Worm (Caenorhabditis elegans): ENCODE results near the gene lit-1.

Gene lit-1

ce11 chrIII:13694048-13694447, 7.7 kb upstream of the lit-1 start (continued):
- TF ChIP-seq F22D6.2 (tag; optimal IDR thresholded peaks at IDR 0.05) (no peak), T07F8.4 (tag; optimal IDR thresholded peaks at IDR 0.05) (no peak), nhr-80 (tag; optimal IDR thresholded peaks at IDR 0.05) (peak; percentile 71), lin-26 (GFP tag; IDR thresholded peaks at IDR 0.05) (no peak), mxl-1 (tag; optimal IDR thresholded peaks at IDR 0.05) (no peak), mcd-1 (GFP tag; IDR thresholded peaks at IDR 0.05) (peak; percentile 44), cebp-1 (GFP tag; IDR thresholded peaks at IDR 0.05) (no peak), cebp-1 (tag; optimal IDR thresholded peaks at IDR 0.05) (peak; percentile 63), tbp1 (GFP tag; optimal IDR thresholded peaks at IDR 0.05) (peak; percentile 47), zfh-2 (GFP tag; conservative IDR thresholded peaks at IDR 0.05) (no peak), chd-7 (tag; optimal IDR thresholded peaks at IDR 0.05) (peak; percentile 43), bed-2 (GFP tag; IDR thresholded peaks at IDR 0.05) (no peak; the same call in 1 of the 2 replicates), Y53G8AR.9 (GFP tag; conservative IDR thresholded peaks at IDR 0.05) (no peak), hrde-1 (tag; optimal IDR thresholded peaks at IDR 0.05; ENCODE audit: borderline replicate concordance) (peak; percentile 31), lin-54 (GFP tag; optimal IDR thresholded peaks at IDR 0.05) (peak; percentile 25), lir-1 (GFP tag; conservative IDR thresholded peaks at IDR 0.05) (no peak), pha-4 (tag; optimal IDR thresholded peaks at IDR 0.05) (peak; percentile 4), Y67H2A.10 (GFP tag; conservative IDR thresholded peaks at IDR 0.05) (no peak), nhr-27 (tag; optimal IDR thresholded peaks at IDR 0.05) (no peak), ceh-79 (tag; optimal IDR thresholded peaks at IDR 0.05) (no peak), sdz-38 (tag; optimal IDR thresholded peaks at IDR 0.05) (no peak), pbrm-1 (GFP tag; IDR thresholded peaks at IDR 0.05) (0 out of 2 replicates have a peak, but pooled peaks have one; percentile 39), nfya-1 (tag; optimal IDR thresholded peaks at IDR 0.05; ENCODE audit: borderline replicate concordance, insufficient read depth) (no peak), xnd-1 (tag; optimal IDR thresholded peaks at IDR 0.05) (no peak), madf-10 (tag; optimal IDR thresholded peaks at IDR 0.05) (peak; percentile 57), attf-6 (GFP tag; IDR thresholded peaks at IDR 0.05) (no peak), snpc-1.1 (tag; optimal IDR thresholded peaks at IDR 0.05; ENCODE audit: insufficient read depth) (no peak), nfyb-1 (GFP tag; IDR thresholded peaks at IDR 0.05) (peak; percentile 47; the same call in 1 of the 2 replicates), rpc-1 (optimal IDR thresholded peaks at IDR 0.05) (peak; percentile 21), rpc-1 (tag; optimal IDR thresholded peaks at IDR 0.05) (no peak), K12H6.12 (tag; optimal IDR thresholded peaks at IDR 0.05) (no peak), madf-6 (GFP tag; IDR thresholded peaks at IDR 0.05) (no peak), him-1 (tag; optimal IDR thresholded peaks at IDR 0.05) (peak; percentile 87), Y53F4B.3 (GFP tag; IDR thresholded peaks at IDR 0.05) (no peak), atf-7 (tag; optimal IDR thresholded peaks at IDR 0.05) (peak; percentile 47), B0336.3 (GFP tag; IDR thresholded peaks at IDR 0.05) (peak; percentile 43; the same call in 1 of the 2 replicates), hmg-20 (GFP tag; IDR thresholded peaks at IDR 0.05) (no peak), nhr-90 (tag; optimal IDR thresholded peaks at IDR 0.05) (no peak), akir-1 (GFP tag; optimal IDR thresholded peaks at IDR 0.05) (no peak), ccch-3 (GFP tag; optimal IDR thresholded peaks at IDR 0.05) (no peak), rcor-1 (GFP tag; IDR thresholded peaks at IDR 0.05) (no peak), unc-130 (GFP tag; optimal IDR thresholded peaks at IDR 0.05) (no peak), rec-8 (tag; optimal IDR thresholded peaks at IDR 0.05) (no peak), hmg-1.2 (GFP tag; IDR thresholded peaks at IDR 0.05) (peak; percentile 63; the same call in 1 of the 2 replicates), ztf-18 (tag; optimal IDR thresholded peaks at IDR 0.05) (no peak), lsy-27 (tag; optimal IDR thresholded peaks at IDR 0.05; ENCODE audit: borderline replicate concordance, insufficient read depth) (no peak), unc-62 (GFP tag; optimal IDR thresholded peaks at IDR 0.05) (no peak), athp-1 (tag; optimal IDR thresholded peaks at IDR 0.05) (no peak), F10E7.11 (tag; optimal IDR thresholded peaks at IDR 0.05) (no peak)
